Fruit fly (Drosophila melanogaster): ENCODE results near the gene sunn.

dm6 chr3L:11695827-11696226 is 32.3 kb upstream of the sunn start:
- TF ChIP-seq insv (optimal IDR thresholded peaks at IDR 0.05) (no peak), h (optimal IDR thresholded peaks at IDR 0.05) (no peak), psq (optimal IDR thresholded peaks at IDR 0.05) (no peak), Sin3A (optimal IDR thresholded peaks at IDR 0.05) (no peak), ttk (optimal IDR thresholded peaks at IDR 0.05) (no peak), Myc (optimal IDR thresholded peaks at IDR 0.05) (no peak)
